Worm (Caenorhabditis elegans): Measurements from ENCODE around the gene F32D8.5.

- TF ChIP-seq tbx-2 (tag; optimal IDR thresholded peaks at IDR 0.05) (no peak), zag-1 (tag; optimal IDR thresholded peaks at IDR 0.05) (no peak), mml-1 (tag; optimal IDR thresholded peaks at IDR 0.05) (no peak), nhr-12 (tag; optimal IDR thresholded peaks at IDR 0.05) (no peak), snpc-4 (tag; optimal IDR thresholded peaks at IDR 0.05) (no peak), nhr-76 (tag; optimal IDR thresholded peaks at IDR 0.05) (no peak), pqm-1 (tag; optimal IDR thresholded peaks at IDR 0.05) (peak; percentile 9), egl-27 (tag; optimal IDR thresholded peaks at IDR 0.05) (no peak), ceh-16 (tag; optimal IDR thresholded peaks at IDR 0.05) (no peak), nhr-25 (tag; optimal IDR thresholded peaks at IDR 0.05) (no peak), nfya-1 (tag; optimal IDR thresholded peaks at IDR 0.05; ENCODE audit: insufficient read depth) (no peak)
Measured at ce11 chrV:10870050-10870449, 24.6 kb upstream of the F32D8.5 start.

Data from whole organism, L3 larva.